Fruit fly (Drosophila melanogaster) whole organism, embryonic: ENCODE data around the gene CG46244.
A peak's percentile ranks its signal among the peaks of the same experiment; 100 is the strongest.

Experiments used
- Aef1 ChIP-seq: fragments of 200-800 bp; sonication (Bioruptor generic); IDR thresholded peaks from 3 replicates; pipeline ENCODE4 v1.3.6; 2022; ENCODE audit warnings: missing biosample characterization, missing genetic modification characterization
- Atf6 ChIP-seq: fragments of 200-800 bp; sonication (Bioruptor generic); IDR thresholded peaks from 2 replicates; pipeline ENCODE4 v1.3.6; 2022; ENCODE audit warnings: missing biosample characterization, missing genetic modification characterization
- CG10565 ChIP-seq: fragments of 200-800 bp; sonication (Bioruptor generic); optimal IDR thresholded peaks from 3 replicates; lab custom pipeline; 2016; ENCODE audit warnings: missing biosample characterization, mild to moderate bottlenecking, missing genetic modification characterization
- CG14710 ChIP-seq: fragments of 200-800 bp; sonication (Bioruptor generic); optimal IDR thresholded peaks from 3 replicates; lab custom pipeline; 2019; ENCODE audit warnings: missing biosample characterization, mild to moderate bottlenecking, missing genetic modification characterization, moderate library complexity
- CG17359 ChIP-seq: fragments of 200-800 bp; sonication (Bioruptor generic); optimal IDR thresholded peaks from 3 replicates; lab custom pipeline; 2018; ENCODE audit warnings: missing biosample characterization, mild to moderate bottlenecking, missing genetic modification characterization, moderate library complexity
- CG18011 ChIP-seq: fragments of 200-800 bp; sonication (Bioruptor generic); optimal IDR thresholded peaks from 2 replicates; lab custom pipeline; 2017; ENCODE audit warnings: missing biosample characterization, missing genetic modification characterization, mild to moderate bottlenecking, moderate library complexity, missing genotype
- CG18764 ChIP-seq: fragments of 200-800 bp; sonication (Bioruptor generic); optimal IDR thresholded peaks from 3 replicates; lab custom pipeline; 2016; ENCODE audit warnings: missing biosample characterization, missing genetic modification characterization
- CG4328 ChIP-seq: fragments of 200-800 bp; sonication (Bioruptor generic); optimal IDR thresholded peaks from 3 replicates; lab custom pipeline; 2017; ENCODE audit warnings: missing biosample characterization, missing genetic modification reagents, missing genetic modification characterization
- CG4404 ChIP-seq: fragments of 200-800 bp; sonication (Bioruptor generic); IDR thresholded peaks from 2 replicates; pipeline ENCODE4 v1.3.6; 2022; ENCODE audit warnings: missing biosample characterization, missing genetic modification characterization
- CG4617 ChIP-seq: fragments of 200-800 bp; sonication (Bioruptor generic); optimal IDR thresholded peaks from 3 replicates; lab custom pipeline; 2016; ENCODE audit warnings: missing biosample characterization, missing genetic modification characterization, borderline replicate concordance
- CG9609 ChIP-seq: fragments of 200-800 bp; sonication (Bioruptor generic); optimal IDR thresholded peaks from 3 replicates; lab custom pipeline; 2016; ENCODE audit warnings: missing biosample characterization, missing genetic modification characterization
- D19B ChIP-seq: fragments of 200-800 bp; sonication (Bioruptor generic); optimal IDR thresholded peaks from 2 replicates; lab custom pipeline; 2017; ENCODE audit warnings: missing biosample characterization, mild to moderate bottlenecking, missing genetic modification characterization
- Dek ChIP-seq: fragments of 200-800 bp; sonication (Bioruptor generic); optimal IDR thresholded peaks from 3 replicates; lab custom pipeline; 2019; ENCODE audit warnings: missing biosample characterization, mild to moderate bottlenecking, missing genetic modification characterization, moderate library complexity
- Fer2 ChIP-seq: fragments of 200-800 bp; sonication (Bioruptor generic); optimal IDR thresholded peaks from 2 replicates; lab custom pipeline; 2018; ENCODE audit warnings: missing biosample characterization, mild to moderate bottlenecking, missing genetic modification characterization, moderate library complexity
- HLH54F ChIP-seq: fragments of 200-800 bp; sonication (Bioruptor generic); optimal IDR thresholded peaks from 3 replicates; lab custom pipeline; 2016; ENCODE audit warnings: missing biosample characterization, missing genetic modification characterization
- HmgZ ChIP-seq: fragments of 200-800 bp; sonication (Bioruptor generic); optimal IDR thresholded peaks from 2 replicates; lab custom pipeline; 2018; ENCODE audit warnings: missing biosample characterization, mild to moderate bottlenecking, missing genetic modification characterization
- Hr39 ChIP-seq: fragments of >200 bp; optimal IDR thresholded peaks from 2 replicates; lab custom pipeline; 2017
- MTF-1 ChIP-seq: fragments of 200-800 bp; sonication (Bioruptor generic); optimal IDR thresholded peaks from 2 replicates; lab custom pipeline; 2018; ENCODE audit warnings: missing biosample characterization, mild to moderate bottlenecking, missing genetic modification characterization, borderline replicate concordance
- Med ChIP-seq: fragments of 200-800 bp; sonication (Bioruptor generic); peaks from one replicate; lab custom pipeline; 2016; ENCODE audit warnings: missing biosample characterization, missing genetic modification characterization, mild to moderate bottlenecking, inconsistent platforms, moderate library complexity
- Optix ChIP-seq: fragments of 200-800 bp; sonication (Bioruptor generic); IDR thresholded peaks from 3 replicates; pipeline ENCODE4 v1.3.6; 2022; ENCODE audit warnings: missing biosample characterization, missing genetic modification characterization
- Rx ChIP-seq: fragments of 200-800 bp; sonication (Bioruptor generic); IDR thresholded peaks from 2 replicates; pipeline ENCODE4 v1.3.6; 2022; ENCODE audit warnings: missing biosample characterization, missing genetic modification characterization
- TFAM ChIP-seq: fragments of 200-800 bp; sonication (Bioruptor generic); optimal IDR thresholded peaks from 2 replicates; lab custom pipeline; 2017; ENCODE audit warnings: missing biosample characterization, missing genetic modification characterization, inconsistent platforms
- Xrp1 ChIP-seq: fragments of 200-800 bp; sonication (Bioruptor generic); IDR thresholded peaks from 2 replicates; pipeline ENCODE4 v1.3.6; 2022; ENCODE audit warnings: missing biosample characterization, missing genetic modification characterization
- ash1 ChIP-seq: fragments of 200-800 bp; sonication (Bioruptor generic); optimal IDR thresholded peaks from 2 replicates; lab custom pipeline; 2018; ENCODE audit warnings: missing biosample characterization, mild to moderate bottlenecking, missing genetic modification characterization
- az2 ChIP-seq: fragments of 200-800 bp; sonication (Bioruptor generic); optimal IDR thresholded peaks from 3 replicates; lab custom pipeline; 2016; ENCODE audit warnings: missing biosample characterization, missing genetic modification characterization
- cato ChIP-seq: fragments of 200-800 bp; sonication (Bioruptor generic); optimal IDR thresholded peaks from 2 replicates; lab custom pipeline; 2016; ENCODE audit warnings: missing biosample characterization, missing genetic modification characterization, borderline replicate concordance
- dm ChIP-seq: fragments of 200-800 bp; sonication (Bioruptor generic); optimal IDR thresholded peaks from 3 replicates; lab custom pipeline; 2016; ENCODE audit warnings: missing biosample characterization, missing genetic modification characterization
- gfzf ChIP-seq: fragments of 200-800 bp; sonication (Bioruptor generic); optimal IDR thresholded peaks from 2 replicates; lab custom pipeline; 2016; ENCODE audit warnings: missing biosample characterization, mild to moderate bottlenecking, missing genetic modification characterization, moderate library complexity
- gt ChIP-seq: fragments of 200-800 bp; sonication (Bioruptor generic); IDR thresholded peaks from 2 replicates; pipeline ENCODE4 v1.3.6; 2022; ENCODE audit warnings: missing biosample characterization, missing genetic modification characterization
- jigr1 ChIP-seq: fragments of 200-800 bp; sonication (Bioruptor generic); IDR thresholded peaks from 3 replicates; pipeline ENCODE4 v1.3.6; 2022; ENCODE audit warnings: missing biosample characterization, missing genetic modification characterization
- jumu ChIP-seq: fragments of 200-800 bp; sonication (Bioruptor generic); optimal IDR thresholded peaks from 3 replicates; lab custom pipeline; 2016; ENCODE audit warnings: missing biosample characterization, missing genetic modification characterization
- lab ChIP-seq: fragments of 200-800 bp; sonication (Bioruptor generic); optimal IDR thresholded peaks from 3 replicates; lab custom pipeline; 2017; ENCODE audit warnings: missing biosample characterization, missing genetic modification characterization, mild to moderate bottlenecking, moderate library complexity, missing genetic modification reagents
- onecut ChIP-seq: fragments of 200-800 bp; sonication (Bioruptor generic); IDR thresholded peaks from 2 replicates; pipeline ENCODE4 v1.3.6; 2022; ENCODE audit warnings: missing biosample characterization, missing genetic modification characterization
- pan ChIP-seq, 4 experiments: fragments of >200 bp in 3 of 4; fragments of 200-800 bp in 1 of 4; sonication (Bioruptor generic) in 1 of 4; optimal IDR thresholded peaks in 3 of 4; IDR thresholded peaks in 1 of 4; 2 replicates each; pipeline versions ENCODE4 v1.3.6 to Lab custom; 2017 to 2022; ENCODE audit warnings: missing biosample characterization in 2 of 4, missing genetic modification characterization in 2 of 4, mixed read lengths in 1 of 4
- pfk ChIP-seq: fragments of 200-800 bp; sonication (Bioruptor generic); optimal IDR thresholded peaks from 2 replicates; lab custom pipeline; 2018; ENCODE audit warnings: missing biosample characterization, mild to moderate bottlenecking, missing genetic modification characterization, moderate library complexity
- pum ChIP-seq: fragments of 200-800 bp; sonication (Bioruptor generic); optimal IDR thresholded peaks from 2 replicates; lab custom pipeline; 2016; ENCODE audit warnings: missing biosample characterization, missing genetic modification characterization
- ranshi ChIP-seq: fragments of 200-800 bp; sonication (Bioruptor generic); IDR thresholded peaks from 2 replicates; pipeline ENCODE4 v1.3.6; 2022; ENCODE audit warnings: missing biosample characterization, missing genetic modification characterization
- rib ChIP-seq: fragments of 200-800 bp; sonication (Bioruptor generic); IDR thresholded peaks from 2 replicates; pipeline ENCODE4 v1.3.6; 2022; ENCODE audit warnings: missing biosample characterization, missing genetic modification characterization
- ro ChIP-seq: fragments of 200-800 bp; sonication (Bioruptor generic); IDR thresholded peaks from 2 replicates; pipeline ENCODE4 v1.3.6; 2022; ENCODE audit warnings: missing biosample characterization, missing genetic modification characterization
- sc ChIP-seq, 3 experiments: fragments of >200 bp in 2 of 3; fragments of 200-800 bp in 1 of 3; sonication (Bioruptor generic) in 1 of 3; optimal IDR thresholded peaks; 2 replicates in 2 of 3; 3 replicates in 1 of 3; lab custom pipeline; 2017; ENCODE audit warnings: mild to moderate bottlenecking in 1 of 3, missing biosample characterization in 1 of 3, missing genetic modification characterization in 1 of 3, missing genetic modification reagents in 1 of 3
- shn ChIP-seq: fragments of 200-800 bp; sonication (Bioruptor generic); optimal IDR thresholded peaks from 3 replicates; lab custom pipeline; 2016; ENCODE audit warnings: missing biosample characterization, missing genetic modification characterization
- sim ChIP-seq: fragments of 200-800 bp; sonication (Bioruptor generic); IDR thresholded peaks from 2 replicates; pipeline ENCODE4 v1.3.6; 2022; ENCODE audit warnings: missing biosample characterization, missing genetic modification characterization
- sima ChIP-seq: fragments of 200-800 bp; sonication (Bioruptor generic); optimal IDR thresholded peaks from 2 replicates; lab custom pipeline; 2016; ENCODE audit warnings: missing biosample characterization, missing genetic modification characterization
- slbo ChIP-seq: fragments of 200-800 bp; sonication (Bioruptor generic); IDR thresholded peaks from 2 replicates; pipeline ENCODE4 v1.3.6; 2022; ENCODE audit warnings: missing biosample characterization, missing genetic modification characterization
- so ChIP-seq: fragments of 200-800 bp; sonication (Bioruptor generic); IDR thresholded peaks from 3 replicates; pipeline ENCODE4 v1.3.6; 2022; ENCODE audit warnings: missing biosample characterization, missing genetic modification characterization
- wek ChIP-seq: fragments of 200-800 bp; sonication (Bioruptor generic); optimal IDR thresholded peaks from 3 replicates; lab custom pipeline; 2018; ENCODE audit warnings: missing biosample characterization, mild to moderate bottlenecking, missing genetic modification characterization, moderate library complexity
- z ChIP-seq: fragments of 200-800 bp; sonication (Bioruptor generic); IDR thresholded peaks from 3 replicates; pipeline ENCODE4 v1.3.6; 2022; ENCODE audit warnings: missing biosample characterization, missing genetic modification characterization
- zen ChIP-seq: fragments of 200-800 bp; sonication (Bioruptor generic); optimal IDR thresholded peaks from 3 replicates; lab custom pipeline; 2018; ENCODE audit warnings: missing biosample characterization, mild to moderate bottlenecking, missing genetic modification characterization, moderate library complexity
- zf30C ChIP-seq: fragments of 200-800 bp; sonication (Bioruptor generic); optimal IDR thresholded peaks from 3 replicates; lab custom pipeline; 2018; ENCODE audit warnings: missing biosample characterization, mild to moderate bottlenecking, missing genetic modification characterization

Gene CG46244

DNA sequence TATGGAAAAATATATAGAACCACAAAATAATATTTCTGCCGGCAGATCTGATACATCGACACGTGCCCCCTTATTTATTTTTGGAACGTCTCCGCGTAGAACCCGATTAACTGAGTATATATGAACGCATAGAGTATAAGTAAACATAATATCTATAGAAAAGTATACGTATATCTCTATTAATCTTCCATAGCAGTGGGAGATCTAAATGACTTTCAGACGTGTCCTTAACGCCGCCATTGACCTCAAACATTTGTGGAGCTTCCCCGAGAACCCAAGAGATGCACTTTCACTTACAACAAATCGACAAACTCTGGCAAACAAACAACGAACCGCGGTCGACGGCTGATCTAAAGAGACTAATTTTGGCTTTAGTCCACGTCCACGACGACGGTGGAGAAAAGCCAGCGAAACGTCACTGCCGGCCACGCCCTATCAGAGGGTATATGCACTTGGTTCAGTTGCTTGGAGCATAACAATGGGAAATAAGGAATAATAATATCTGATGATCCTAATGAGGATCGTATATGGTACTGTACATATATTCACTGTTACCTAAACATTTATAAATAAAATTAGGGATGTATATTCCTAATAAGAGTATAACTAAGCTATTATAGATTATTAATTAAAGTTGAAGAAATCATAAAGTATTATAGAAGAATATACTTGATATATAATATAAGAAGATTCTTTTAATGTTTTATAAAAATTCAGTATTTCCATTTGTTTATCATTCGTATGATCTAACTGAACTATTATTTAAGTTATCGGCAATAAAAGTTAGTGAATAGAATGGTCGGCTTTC, 157.6 kb downstream of the CG46244 start, which contains the start of gene fbp (continued):
- TF ChIP-seq Hr39 (lab: Kevin White, UChicago) (no peak), CG17359 (tag; lab: Kevin White, UChicago) (peak; percentile 50), CG18011 (GFP tag; lab: Kevin White, UChicago) (peak; percentile 33), ranshi (GFP tag; lab: Robert Waterston, UW) (peak; percentile 19; the same call in 1 of the 2 replicates), Aef1 (GFP tag; lab: Robert Waterston, UW) (peak; percentile 40; the same call in 1 of the 3 replicates), Atf6 (0 out of 2 replicates have a peak, but pooled peaks have one; percentile 38), onecut (GFP tag; lab: Robert Waterston, UW) (no peak), MTF-1 (no peak), CG10565 (GFP tag; lab: Kevin White, UChicago) (no peak), ro (GFP tag; lab: Robert Waterston, UW) (no peak), Xrp1 (GFP tag; lab: Robert Waterston, UW) (peak; percentile 30; the same call in 1 of the 2 replicates), slbo (GFP tag; lab: Robert Waterston, UW) (peak; percentile 74), CG4617 (no peak), Optix (GFP tag; lab: Robert Waterston, UW) (no peak), cato (GFP tag; lab: Kevin White, UChicago) (peak; percentile 1), Dek (tag; lab: Kevin White, UChicago) (peak; percentile 59), jigr1 (GFP tag; lab: Robert Waterston, UW) (no peak), jumu (GFP tag; lab: Kevin White, UChicago) (peak; percentile 12), pan (optimal IDR thresholded peaks at IDR 0.05; lab: Kevin White, UChicago) (no peak), pan (GFP tag; optimal IDR thresholded peaks at IDR 0.05 in 1 of 2, IDR thresholded peaks at IDR 0.05 in 1 of 2) (no peak), lab (GFP tag; lab: Kevin White, UChicago) (peak; percentile 45), CG9609 (GFP tag; lab: Kevin White, UChicago) (no peak), dm (GFP tag; lab: Kevin White, UChicago) (no peak), Med (GFP tag; lab: Kevin White, UChicago) (peak; percentile 68), zen (tag; lab: Kevin White, UChicago) (no peak), sc (optimal IDR thresholded peaks at IDR 0.05; lab: Kevin White, UChicago) (no peak), sc (GFP tag; optimal IDR thresholded peaks at IDR 0.05; lab: Kevin White, UChicago) (peak; percentile 39), gfzf (no peak), CG4328 (GFP tag; lab: Kevin White, UChicago) (peak; percentile 29), z (GFP tag; lab: Robert Waterston, UW) (no peak), rib (GFP tag; lab: Robert Waterston, UW) (no peak), az2 (GFP tag; lab: Kevin White, UChicago) (peak; percentile 73), TFAM (GFP tag; lab: Kevin White, UChicago) (no peak), ash1 (no peak), zf30C (GFP tag; lab: Kevin White, UChicago) (no peak), CG4404 (no peak), pfk (no peak), pum (no peak), D19B (GFP tag; lab: Kevin White, UChicago) (peak; percentile 63), CG18764 (GFP tag; lab: Kevin White, UChicago) (peak; percentile 6), shn (GFP tag; lab: Kevin White, UChicago) (no peak), HmgZ (tag; lab: Kevin White, UChicago) (no peak), CG14710 (peak; percentile 67), sima (GFP tag; lab: Kevin White, UChicago) (no peak), gt (GFP tag; lab: Robert Waterston, UW) (0 out of 2 replicates have a peak, but pooled peaks have one; percentile 9), HLH54F (GFP tag; lab: Kevin White, UChicago) (no peak), Rx (GFP tag; lab: Robert Waterston, UW) (no peak), sim (no peak), Fer2 (tag; lab: Kevin White, UChicago) (no peak), so (GFP tag; lab: Robert Waterston, UW) (no peak), wek (GFP tag; lab: Kevin White, UChicago) (peak; percentile 4)
